Fruit fly (Drosophila melanogaster) whole organism, embryonic: ENCODE measurements around the gene CG14853.
A peak's percentile ranks its signal among the peaks of the same experiment; 100 is the strongest.

Experiments used
- Adf1 ChIP-seq: fragments of 200-800 bp; sonication (Bioruptor generic); IDR thresholded peaks from 2 replicates; pipeline ENCODE4 v1.3.6; 2022; ENCODE audit warnings: missing biosample characterization, missing genetic modification characterization
- Antp ChIP-seq: fragments of 200-800 bp; sonication (Bioruptor generic); optimal IDR thresholded peaks from 3 replicates; lab custom pipeline; 2016; ENCODE audit warnings: missing biosample characterization, missing genetic modification characterization
- Bteb2 ChIP-seq: fragments of 200-800 bp; sonication (Bioruptor generic); optimal IDR thresholded peaks from 2 replicates; lab custom pipeline; 2016; ENCODE audit warnings: missing biosample characterization, missing genetic modification characterization
- C15 ChIP-seq: fragments of 200-800 bp; sonication (Bioruptor generic); IDR thresholded peaks from 3 replicates; pipeline ENCODE4 v1.3.6; 2022; ENCODE audit warnings: missing biosample characterization, missing genetic modification characterization
- CG10147 ChIP-seq: fragments of 200-800 bp; sonication (Bioruptor generic); optimal IDR thresholded peaks from 2 replicates; lab custom pipeline; 2019; ENCODE audit warnings: missing biosample characterization, mild to moderate bottlenecking, missing genetic modification characterization, moderate library complexity
- CG11504 ChIP-seq: fragments of 200-800 bp; sonication (Bioruptor generic); optimal IDR thresholded peaks from 3 replicates; lab custom pipeline; 2019; ENCODE audit warnings: missing biosample characterization, mild to moderate bottlenecking, missing genetic modification characterization, moderate library complexity
- CG11696 ChIP-seq: fragments of 200-800 bp; sonication (Bioruptor generic); IDR thresholded peaks from 2 replicates; pipeline ENCODE4 v1.3.6; 2022; ENCODE audit warnings: missing biosample characterization, missing genetic modification characterization
- CG15011 ChIP-seq: fragments of 200-800 bp; sonication (Bioruptor generic); optimal IDR thresholded peaks from 3 replicates; lab custom pipeline; 2018; ENCODE audit warnings: missing biosample characterization, mild to moderate bottlenecking, missing genetic modification characterization
- CG1792 ChIP-seq: fragments of 200-800 bp; sonication (Bioruptor generic); optimal IDR thresholded peaks from 2 replicates; lab custom pipeline; 2016; ENCODE audit warnings: missing biosample characterization, missing genetic modification characterization
- CG33213 ChIP-seq: fragments of 200-800 bp; sonication (Bioruptor generic); optimal IDR thresholded peaks from 3 replicates; lab custom pipeline; 2016; ENCODE audit warnings: missing biosample characterization, missing genetic modification characterization
- CG34376 ChIP-seq: fragments of 200-800 bp; sonication (Bioruptor generic); optimal IDR thresholded peaks from 2 replicates; lab custom pipeline; 2018; ENCODE audit warnings: missing biosample characterization, mild to moderate bottlenecking, missing genetic modification characterization
- CG42726 ChIP-seq: fragments of 200-800 bp; sonication (Bioruptor generic); IDR thresholded peaks from 2 replicates; pipeline ENCODE4 v1.3.6; 2022; ENCODE audit warnings: missing biosample characterization, missing genetic modification characterization; ENCODE audit not compliant: partially characterized antibody
- CG43689 ChIP-seq: fragments of 200-800 bp; sonication (Bioruptor generic); IDR thresholded peaks from 2 replicates; pipeline ENCODE4 v1.3.6; 2022; ENCODE audit warnings: missing biosample characterization, missing genetic modification characterization
- CG6683 ChIP-seq: fragments of 200-800 bp; sonication (Bioruptor generic); optimal IDR thresholded peaks from 2 replicates; lab custom pipeline; 2017; ENCODE audit warnings: missing biosample characterization, mild to moderate bottlenecking, missing genetic modification characterization, missing genetic modification reagents
- CG8290 ChIP-seq, 3 experiments: fragments of 200-800 bp; sonication (Bioruptor generic); optimal IDR thresholded peaks; 2 replicates each; lab custom pipeline; 2016 to 2019; ENCODE audit warnings: missing biosample characterization in 3 of 3, missing genetic modification characterization in 3 of 3, mild to moderate bottlenecking in 2 of 3, moderate library complexity in 1 of 3
- Dip2 ChIP-seq: fragments of 200-800 bp; sonication (Bioruptor generic); IDR thresholded peaks from 2 replicates; pipeline ENCODE4 v1.3.6; 2022; ENCODE audit warnings: missing biosample characterization, missing genetic modification characterization
- H15 ChIP-seq: fragments of 200-800 bp; sonication (Bioruptor generic); IDR thresholded peaks from 3 replicates; pipeline ENCODE4 v1.3.6; 2022; ENCODE audit warnings: missing biosample characterization, missing genetic modification characterization
- HLH3B ChIP-seq: fragments of 200-800 bp; sonication (Bioruptor generic); IDR thresholded peaks from 2 replicates; pipeline ENCODE4 v1.3.6; 2022; ENCODE audit warnings: missing biosample characterization, missing genetic modification characterization
- Hey ChIP-seq: fragments of 200-800 bp; sonication (Bioruptor generic); optimal IDR thresholded peaks from 3 replicates; lab custom pipeline; 2018; ENCODE audit warnings: missing biosample characterization, mild to moderate bottlenecking, missing genetic modification characterization
- HmgZ ChIP-seq: fragments of 200-800 bp; sonication (Bioruptor generic); optimal IDR thresholded peaks from 2 replicates; lab custom pipeline; 2018; ENCODE audit warnings: missing biosample characterization, mild to moderate bottlenecking, missing genetic modification characterization
- Hr78 ChIP-seq, 2 experiments: fragments of 200-800 bp in 1 of 2; fragments of >200 bp in 1 of 2; sonication (Bioruptor generic) in 1 of 2; optimal IDR thresholded peaks; 2 replicates each; lab custom pipeline; 2017 to 2019; ENCODE audit warnings: missing biosample characterization in 2 of 2, missing genetic modification characterization in 2 of 2, mild to moderate bottlenecking in 1 of 2, moderate library complexity in 1 of 2
- MTF-1 ChIP-seq: fragments of 200-800 bp; sonication (Bioruptor generic); optimal IDR thresholded peaks from 2 replicates; lab custom pipeline; 2018; ENCODE audit warnings: missing biosample characterization, mild to moderate bottlenecking, missing genetic modification characterization, borderline replicate concordance
- Opbp ChIP-seq: fragments of 200-800 bp; sonication (Bioruptor generic); IDR thresholded peaks from 3 replicates; pipeline ENCODE4 v1.3.6; 2022; ENCODE audit warnings: missing biosample characterization, missing genetic modification characterization; ENCODE audit not compliant: partially characterized antibody
- Ssrp ChIP-seq: fragments of 200-800 bp; sonication (Bioruptor generic); optimal IDR thresholded peaks from 2 replicates; lab custom pipeline; 2018; ENCODE audit warnings: missing biosample characterization, mild to moderate bottlenecking, missing genetic modification characterization, moderate library complexity
- Trl ChIP-seq, 3 experiments: fragments of >200 bp in 2 of 3; fragments of 200-800 bp in 1 of 3; sonication (Bioruptor generic) in 1 of 3; optimal IDR thresholded peaks; 2 replicates in 1 of 3; 3 replicates in 2 of 3; lab custom pipeline; 2016 to 2017; ENCODE audit warnings: missing biosample characterization in 1 of 3, missing genetic modification characterization in 1 of 3
- ash1 ChIP-seq: fragments of 200-800 bp; sonication (Bioruptor generic); optimal IDR thresholded peaks from 2 replicates; lab custom pipeline; 2018; ENCODE audit warnings: missing biosample characterization, mild to moderate bottlenecking, missing genetic modification characterization
- caup ChIP-seq: fragments of 200-800 bp; sonication (Bioruptor generic); optimal IDR thresholded peaks from 3 replicates; lab custom pipeline; 2017; ENCODE audit warnings: missing biosample characterization, mild to moderate bottlenecking, missing genetic modification characterization, moderate library complexity; ENCODE audit not compliant: severe bottlenecking
- chn ChIP-seq: fragments of 200-800 bp; sonication (Bioruptor generic); optimal IDR thresholded peaks from 2 replicates; lab custom pipeline; 2016; ENCODE audit warnings: missing biosample characterization, missing genetic modification characterization
- corto ChIP-seq: fragments of 200-800 bp; sonication (Bioruptor generic); optimal IDR thresholded peaks from 2 replicates; lab custom pipeline; 2016; ENCODE audit warnings: missing biosample characterization, mild to moderate bottlenecking, missing genetic modification characterization, moderate library complexity
- emc ChIP-seq: fragments of 200-800 bp; sonication (Bioruptor generic); optimal IDR thresholded peaks from 2 replicates; lab custom pipeline; 2016; ENCODE audit warnings: missing biosample characterization, missing genetic modification characterization
- fu2 ChIP-seq: fragments of 200-800 bp; sonication (Bioruptor generic); optimal IDR thresholded peaks from 2 replicates; lab custom pipeline; 2016; ENCODE audit warnings: missing biosample characterization, missing genetic modification characterization
- her ChIP-seq: fragments of 200-800 bp; sonication (Bioruptor generic); optimal IDR thresholded peaks from 2 replicates; lab custom pipeline; 2016; ENCODE audit warnings: missing biosample characterization, missing genetic modification characterization
- insv ChIP-seq, 2 experiments: fragments of 200-800 bp; sonication (Bioruptor generic); optimal IDR thresholded peaks; 3 replicates each; lab custom pipeline; 2016 to 2018; ENCODE audit warnings: missing biosample characterization in 2 of 2, missing genetic modification characterization in 2 of 2
- jing ChIP-seq: fragments of 200-800 bp; sonication (Bioruptor generic); optimal IDR thresholded peaks from 2 replicates; lab custom pipeline; 2018; ENCODE audit warnings: missing biosample characterization, mild to moderate bottlenecking, missing genetic modification characterization
- lilli ChIP-seq: fragments of 200-800 bp; sonication (Bioruptor generic); optimal IDR thresholded peaks from 3 replicates; lab custom pipeline; 2016; ENCODE audit warnings: missing biosample characterization, missing genetic modification characterization
- oc ChIP-seq: fragments of 200-800 bp; sonication (Bioruptor generic); optimal IDR thresholded peaks from 2 replicates; lab custom pipeline; 2018; ENCODE audit warnings: missing biosample characterization, mild to moderate bottlenecking, missing genetic modification characterization, moderate library complexity
- org-1 ChIP-seq: fragments of 200-800 bp; sonication (Bioruptor generic); optimal IDR thresholded peaks from 2 replicates; lab custom pipeline; 2017; ENCODE audit warnings: missing biosample characterization, missing genetic modification characterization
- ro ChIP-seq: fragments of 200-800 bp; sonication (Bioruptor generic); IDR thresholded peaks from 2 replicates; pipeline ENCODE4 v1.3.6; 2022; ENCODE audit warnings: missing biosample characterization, missing genetic modification characterization
- row ChIP-seq: fragments of 200-800 bp; sonication (Bioruptor generic); IDR thresholded peaks from 3 replicates; pipeline ENCODE4 v1.3.6; 2022; ENCODE audit warnings: missing biosample characterization, missing genetic modification characterization
- sd ChIP-seq: fragments of 200-800 bp; sonication (Bioruptor generic); optimal IDR thresholded peaks from 3 replicates; lab custom pipeline; 2018; ENCODE audit warnings: missing biosample characterization, mild to moderate bottlenecking, missing genetic modification characterization, moderate library complexity
- sisA ChIP-seq: fragments of 200-800 bp; sonication (Bioruptor generic); IDR thresholded peaks from 2 replicates; pipeline ENCODE4 v1.3.6; 2022; ENCODE audit warnings: missing biosample characterization, missing genetic modification characterization
- tin ChIP-seq: fragments of 200-800 bp; sonication (Bioruptor generic); optimal IDR thresholded peaks from 3 replicates; lab custom pipeline; 2016; ENCODE audit warnings: missing biosample characterization, missing genetic modification characterization
- tll ChIP-seq, 2 experiments: fragments of 200-800 bp in 1 of 2; fragments of >200 bp in 1 of 2; sonication (Bioruptor generic) in 1 of 2; optimal IDR thresholded peaks; 2 replicates each; lab custom pipeline; 2017 to 2019; ENCODE audit warnings: missing biosample characterization in 2 of 2, missing genetic modification characterization in 2 of 2, mild to moderate bottlenecking in 1 of 2, moderate library complexity in 1 of 2
- unc-4 ChIP-seq: fragments of 200-800 bp; sonication (Bioruptor generic); IDR thresholded peaks from 2 replicates; pipeline ENCODE4 v1.3.6; 2022; ENCODE audit warnings: missing biosample characterization, missing genetic modification characterization; ENCODE audit not compliant: partially characterized antibody
- wor ChIP-seq: fragments of 200-800 bp; sonication (Bioruptor generic); IDR thresholded peaks from 2 replicates; pipeline ENCODE4 v1.3.6; 2022; ENCODE audit warnings: missing biosample characterization, missing genetic modification characterization
- zfh2 ChIP-seq: fragments of 200-800 bp; sonication (Bioruptor generic); optimal IDR thresholded peaks from 2 replicates; lab custom pipeline; 2016; ENCODE audit warnings: missing biosample characterization, missing genetic modification characterization

CG14853 gene

dm6 chr3R:14654976-14655896 lies 45.8 kb downstream of the CG14853 start (continued):
- TF ChIP-seq CG10147 (GFP tag; lab: Kevin White, UChicago), result peak; percentile 84
- peak; percentile 94 for TF ChIP-seq HmgZ (tag; lab: Kevin White, UChicago)
- TF ChIP-seq lilli (GFP tag; lab: Kevin White, UChicago), result peak; percentile 95
- TF ChIP-seq caup (GFP tag; lab: Kevin White, UChicago), result peak; percentile 94
- TF ChIP-seq sisA (GFP tag; lab: Robert Waterston, UW), result peak; percentile 88
- peak; percentile 79 for TF ChIP-seq CG43689 (GFP tag; lab: Robert Waterston, UW)
- TF ChIP-seq Trl (optimal IDR thresholded peaks at IDR 0.05; lab: Kevin White, UChicago), result peak in 1 of 2 experiments; percentile 69
- peak; percentile 94 for TF ChIP-seq Trl (GFP tag; optimal IDR thresholded peaks at IDR 0.05; lab: Kevin White, UChicago)
- TF ChIP-seq her (GFP tag; lab: Kevin White, UChicago), result peak; percentile 90
- peak; percentile 93 for TF ChIP-seq oc (tag; lab: Kevin White, UChicago)
- peak; percentile 86 for TF ChIP-seq CG6683
- peak; percentile 52 for TF ChIP-seq emc (GFP tag; lab: Kevin White, UChicago)
- TF ChIP-seq tin (GFP tag; lab: Kevin White, UChicago), result peak; percentile 91
- peak; percentile 82 for TF ChIP-seq sd
- peak; percentile 82 for TF ChIP-seq wor
- peak; percentile 27 for TF ChIP-seq ash1
- peak; percentile 75 for TF ChIP-seq jing (GFP tag; lab: Kevin White, UChicago)
- peak in 1 of 2 experiments; percentile 70 for TF ChIP-seq Hr78 (GFP tag; optimal IDR thresholded peaks at IDR 0.05; lab: Kevin White, UChicago)
- TF ChIP-seq CG11504 (tag; lab: Kevin White, UChicago), result peak; percentile 93
- TF ChIP-seq chn (GFP tag; lab: Kevin White, UChicago), result peak; percentile 93
- TF ChIP-seq CG34376 (GFP tag; lab: Kevin White, UChicago), result peak; percentile 92
- TF ChIP-seq CG15011 (GFP tag; lab: Kevin White, UChicago), result peak; percentile 90
- TF ChIP-seq org-1 (GFP tag; lab: Kevin White, UChicago), result peak; percentile 93
- TF ChIP-seq corto (GFP tag; lab: Kevin White, UChicago), result peak; percentile 86
- TF ChIP-seq zfh2, result peak; percentile 92
- TF ChIP-seq insv (GFP tag; optimal IDR thresholded peaks at IDR 0.05; lab: Kevin White, UChicago), result no peak
- no peak; the same call in 1 of the 2 replicates for TF ChIP-seq ro (GFP tag; lab: Robert Waterston, UW)
- TF ChIP-seq CG1792 (GFP tag; lab: Kevin White, UChicago), result peak; percentile 89
- TF ChIP-seq Adf1 (GFP tag; lab: Robert Waterston, UW), result peak; percentile 69
- peak; percentile 98 for TF ChIP-seq row (GFP tag; lab: Robert Waterston, UW)
- TF ChIP-seq tll (GFP tag; optimal IDR thresholded peaks at IDR 0.05; lab: Kevin White, UChicago), result peak in 1 of 2 experiments; percentile 34
- TF ChIP-seq Hey (tag; lab: Kevin White, UChicago), result peak; percentile 81
- no peak for TF ChIP-seq Dip2 (GFP tag; lab: Robert Waterston, UW)
- peak; percentile 88 for TF ChIP-seq Ssrp
- peak; percentile 91 for TF ChIP-seq Bteb2
- TF ChIP-seq CG33213 (GFP tag; lab: Kevin White, UChicago), result peak; percentile 88
- peak; percentile 78 for TF ChIP-seq CG11696 (GFP tag; lab: Robert Waterston, UW)
- peak; percentile 89 for TF ChIP-seq HLH3B (GFP tag; lab: Robert Waterston, UW)
- peak; percentile 66 for TF ChIP-seq unc-4 (GFP tag; lab: Robert Waterston, UW)
- peak; percentile 88 for TF ChIP-seq Antp (GFP tag; lab: Kevin White, UChicago)
- TF ChIP-seq CG8290 (GFP tag; optimal IDR thresholded peaks at IDR 0.05; lab: Kevin White, UChicago), result peak; percentile 87
- peak; percentile 74 to 97 for TF ChIP-seq CG8290 (tag; optimal IDR thresholded peaks at IDR 0.05; lab: Kevin White, UChicago)
- peak; percentile 89 for TF ChIP-seq H15 (GFP tag; lab: Robert Waterston, UW)
- TF ChIP-seq C15 (GFP tag; lab: Robert Waterston, UW), result peak; percentile 59; the same call in 1 of the 3 replicates
- TF ChIP-seq CG42726 (GFP tag; lab: Robert Waterston, UW), result no peak
- peak; percentile 90 for TF ChIP-seq fu2 (GFP tag; lab: Kevin White, UChicago)
- TF ChIP-seq MTF-1 (GFP tag; lab: Kevin White, UChicago), result peak; percentile 90
- peak; percentile 74 for TF ChIP-seq Opbp (GFP tag; lab: Robert Waterston, UW)
